Fruit fly (Drosophila melanogaster) whole organism, adult: Measurements from ENCODE around the gene CG11617.

Experiments used
- CG11617 ChIP-seq: fragments of 200-800 bp; sonication (Bioruptor generic); optimal IDR thresholded peaks from 2 replicates; lab custom pipeline; 2017; ENCODE audit warnings: mild to moderate bottlenecking, missing biosample characterization, missing genetic modification reagents, missing genetic modification characterization
- CG7045 ChIP-seq: fragments of 200-800 bp; sonication (Bioruptor generic); optimal IDR thresholded peaks from 2 replicates; lab custom pipeline; 2017; ENCODE audit warnings: missing biosample characterization, mild to moderate bottlenecking, missing genetic modification characterization
- CG7101 ChIP-seq: fragments of 200-800 bp; sonication (Bioruptor generic); optimal IDR thresholded peaks from 2 replicates; lab custom pipeline; 2018; ENCODE audit warnings: missing biosample characterization, mild to moderate bottlenecking, missing genetic modification characterization, moderate library complexity
- Crg-1 ChIP-seq: fragments of 200-800 bp; sonication (Bioruptor generic); optimal IDR thresholded peaks from 2 replicates; lab custom pipeline; 2016; ENCODE audit warnings: missing biosample characterization, missing genetic modification characterization
- bab1 ChIP-seq: fragments of 200-800 bp; sonication (Bioruptor generic); optimal IDR thresholded peaks from 3 replicates; lab custom pipeline; 2019; ENCODE audit warnings: missing biosample characterization, mild to moderate bottlenecking, missing genetic modification characterization, moderate library complexity
- ovo ChIP-seq: fragments of 200-800 bp; sonication (Bioruptor generic); optimal IDR thresholded peaks from 2 replicates; lab custom pipeline; 2016; ENCODE audit warnings: missing biosample characterization, missing genetic modification characterization
- pad ChIP-seq: fragments of 200-800 bp; sonication (Bioruptor generic); optimal IDR thresholded peaks from 3 replicates; lab custom pipeline; 2017; ENCODE audit warnings: missing biosample characterization, missing genetic modification characterization, mild to moderate bottlenecking, moderate library complexity, missing genetic modification reagents
- toe ChIP-seq: fragments of 200-800 bp; sonication (Bioruptor generic); optimal IDR thresholded peaks from 2 replicates; lab custom pipeline; 2016; ENCODE audit warnings: missing biosample characterization, missing genetic modification characterization

DNA sequence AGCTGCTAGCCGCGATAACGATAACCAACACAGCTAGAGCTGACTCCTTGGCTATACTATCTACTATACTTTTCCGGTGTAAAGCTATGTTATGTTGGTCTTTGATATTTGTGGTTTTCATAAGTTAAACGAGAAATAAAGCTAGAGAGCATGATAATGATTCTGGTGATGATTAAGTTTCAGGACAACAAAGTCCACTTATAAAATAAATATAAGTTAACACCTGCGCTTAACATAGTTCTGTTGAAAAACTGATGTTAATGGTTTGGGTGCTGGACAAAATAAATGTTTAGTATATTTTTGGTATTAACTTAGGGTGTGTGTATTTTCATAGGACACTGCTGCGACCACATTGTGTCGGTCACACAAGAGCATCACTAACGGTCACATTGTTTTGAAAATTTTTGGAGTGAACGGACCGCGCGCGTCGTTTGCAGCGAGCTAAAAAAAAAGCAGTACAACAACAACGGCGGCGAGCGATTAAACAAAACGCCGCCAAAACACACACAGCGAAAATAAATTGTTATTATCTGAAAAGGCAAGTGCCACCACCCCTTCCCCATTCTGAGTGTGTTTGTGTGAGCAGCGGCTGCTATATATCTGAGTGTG, 48.3 kb downstream of the CG11617 start, which contains the start of the genes CG33635 and spen:
- TF ChIP-seq CG7101 (tag; lab: Kevin White, UChicago) (peak; percentile 66), ovo (GFP tag; lab: Kevin White, UChicago) (peak; percentile 45), CG7045 (GFP tag; lab: Kevin White, UChicago) (peak; percentile 57), pad (GFP tag; lab: Kevin White, UChicago) (peak; percentile 58), toe (no peak), bab1 (GFP tag; lab: Kevin White, UChicago) (peak; percentile 79), Crg-1 (GFP tag; lab: Kevin White, UChicago) (peak; percentile 31), CG11617 (peak; percentile 74)
